Worm (Caenorhabditis elegans): ENCODE results near the gene R10D12.7.

DNA sequence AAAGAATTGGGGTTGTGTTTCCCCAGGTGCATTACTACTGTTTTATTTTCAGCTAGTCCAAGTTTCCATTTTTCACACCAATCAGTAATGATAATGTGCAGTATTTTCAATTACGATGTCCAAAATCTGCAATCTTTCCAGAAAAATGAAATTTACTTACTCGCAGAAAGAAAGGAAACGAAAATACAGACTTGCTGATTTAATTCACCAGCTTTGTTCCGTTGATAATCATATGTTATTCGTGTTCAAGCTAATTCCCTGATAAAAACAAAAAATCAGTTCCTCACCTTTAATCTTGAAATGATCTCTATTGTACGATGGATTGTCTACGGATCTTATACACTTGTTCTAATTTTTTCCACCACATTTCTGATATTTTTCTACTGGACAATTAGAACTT lies 26.0 kb upstream of the R10D12.7 start, which contains the start of gene srxa-11:
- TF ChIP-seq ceh-88 (GFP tag; IDR thresholded peaks at IDR 0.05) (no peak), mep-1 (tag; optimal IDR thresholded peaks at IDR 0.05) (no peak), irx-1 (tag; optimal IDR thresholded peaks at IDR 0.05) (no peak), fkh-4 (tag; optimal IDR thresholded peaks at IDR 0.05; ENCODE audit: borderline replicate concordance) (no peak), rnt-1 (tag; optimal IDR thresholded peaks at IDR 0.05) (no peak), skn-1 (tag; optimal IDR thresholded peaks at IDR 0.05) (no peak), nhr-11 (tag; optimal IDR thresholded peaks at IDR 0.05) (no peak), ama-1 (optimal IDR thresholded peaks at IDR 0.05) (no peak), ztf-11 (tag; optimal IDR thresholded peaks at IDR 0.05) (no peak)

Measured in whole organism, L1 larva.